Worm (Caenorhabditis elegans) whole organism, L4 larva: ENCODE measurements around the gene col-162.

Experiments used
- lin-1 ChIP-seq: fragments of 200-800 bp; sonication (Bioruptor generic); IDR thresholded peaks from 2 replicates; pipeline ENCODE4 v1.3.6; 2022; ENCODE audit warnings: missing genetic modification reagents, missing genetic modification characterization, missing compliant biosample characterization
- zfp-3 ChIP-seq: fragments of 200-800 bp; sonication (Bioruptor generic); conservative IDR thresholded peaks from 2 replicates; pipeline ENCODE4 v1.3.6; 2022; ENCODE audit warnings: missing genetic modification reagents, missing genetic modification characterization, missing compliant biosample characterization

DNA sequence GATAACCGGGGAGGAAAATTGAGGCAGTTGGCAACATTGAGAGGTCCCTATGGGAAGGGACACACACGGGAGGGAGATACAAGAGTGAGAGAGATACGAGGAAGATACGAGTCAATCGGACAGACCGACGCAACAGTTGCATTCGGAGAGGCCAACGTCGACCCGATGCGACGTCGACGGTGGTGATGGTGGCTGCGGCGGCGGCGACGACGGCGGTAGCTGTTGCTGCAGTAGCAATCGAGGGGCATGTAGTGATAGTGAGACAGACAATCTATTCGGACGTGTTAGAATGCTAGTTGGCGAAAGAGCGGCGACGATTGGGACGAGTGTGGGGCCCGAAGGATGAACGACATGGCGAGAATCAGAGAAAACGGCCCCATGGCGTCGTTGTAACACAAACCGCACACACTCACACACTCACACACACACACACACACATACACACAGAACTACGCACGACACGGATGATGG is 48.4 kb upstream of the col-162 start:
- TF ChIP-seq lin-1 (no peak), zfp-3 (no peak)
